Fruit fly (Drosophila melanogaster) whole organism, prepupa: ENCODE results near the gene CG14223.

ENCODE experiments used
- CG15336 ChIP-seq: fragments of 200-800 bp; sonication (Bioruptor generic); IDR thresholded peaks from 2 replicates; pipeline ENCODE4 v1.3.6; 2022; ENCODE audit warnings: missing biosample characterization, missing genetic modification characterization
- CG16779 ChIP-seq: fragments of 200-800 bp; sonication (Bioruptor generic); optimal IDR thresholded peaks from 3 replicates; lab custom pipeline; 2017; ENCODE audit warnings: missing biosample characterization, mild to moderate bottlenecking, missing genetic modification characterization
- CG31627 ChIP-seq: fragments of 200-800 bp; sonication (Bioruptor generic); optimal IDR thresholded peaks from 3 replicates; lab custom pipeline; 2016; ENCODE audit warnings: missing biosample characterization, missing genetic modification characterization
- acj6 ChIP-seq: fragments of 200-800 bp; sonication (Bioruptor generic); optimal IDR thresholded peaks from 3 replicates; lab custom pipeline; 2016; ENCODE audit warnings: missing biosample characterization, missing genetic modification characterization
- fd59A ChIP-seq: fragments of 200-800 bp; sonication (Bioruptor generic); optimal IDR thresholded peaks from 2 replicates; lab custom pipeline; 2017; ENCODE audit warnings: missing biosample characterization, mild to moderate bottlenecking, missing genetic modification characterization, missing genetic modification reagents
- fd85E ChIP-seq: fragments of 200-800 bp; sonication (Bioruptor generic); optimal IDR thresholded peaks from 3 replicates; lab custom pipeline; 2016; ENCODE audit warnings: missing biosample characterization, missing genetic modification characterization

DNA sequence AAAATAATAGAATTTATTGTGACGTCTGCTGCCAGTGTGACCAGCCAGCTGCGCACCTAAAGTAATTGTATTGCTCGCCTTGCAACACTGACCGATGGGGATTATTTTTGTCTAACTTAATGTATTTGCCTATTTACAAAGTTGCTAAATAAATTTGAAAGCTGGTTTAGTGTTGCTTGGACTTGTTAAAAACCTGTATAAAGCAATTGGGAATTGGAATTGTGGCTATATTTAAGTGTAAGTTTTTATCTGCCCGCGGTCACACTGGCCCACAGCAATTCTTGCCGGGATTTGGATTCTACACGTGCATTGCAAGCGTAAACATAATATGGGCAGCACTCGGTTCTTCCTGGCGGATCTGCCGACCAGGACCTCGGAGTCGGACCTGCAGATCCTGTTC, 40.3 kb upstream of the CG14223 start, which contains the start of the genes CG14230 and CG14232:
- TF ChIP-seq CG16779 (tag; lab: Kevin White, UChicago) = no peak
- no peak for TF ChIP-seq acj6 (GFP tag; lab: Kevin White, UChicago)
- no peak for TF ChIP-seq fd59A (GFP tag; lab: Kevin White, UChicago)
- TF ChIP-seq CG31627 (GFP tag; lab: Kevin White, UChicago) = no peak
- no peak for TF ChIP-seq CG15336 (GFP tag; lab: Robert Waterston, UW)
- no peak for TF ChIP-seq fd85E
